Worm (Caenorhabditis elegans) whole organism, L2 larva: ENCODE results near the gene emg-1.

Source experiments
- R02D3.7 ChIP-seq: fragments of 150-350 bp; optimal IDR thresholded peaks from 2 replicates; lab custom pipeline; 2014; ENCODE audit warnings: missing biosample characterization, missing genetic modification characterization
- aly-2 ChIP-seq: fragments of 150-350 bp; optimal IDR thresholded peaks from 2 replicates; lab custom pipeline; 2014; ENCODE audit warnings: missing biosample characterization, missing genetic modification characterization
- ama-1 ChIP-seq: fragments of 150-350 bp; optimal IDR thresholded peaks from 2 replicates; lab custom pipeline; 2018; ENCODE audit warnings: inconsistent platforms
- ceh-82 ChIP-seq: fragments of 150-350 bp; optimal IDR thresholded peaks from 2 replicates; lab custom pipeline; 2014; ENCODE audit warnings: missing biosample characterization, missing genetic modification characterization
- crh-2 ChIP-seq: sonication (generic microtip); optimal IDR thresholded peaks from 2 replicates; lab custom pipeline; 2017; ENCODE audit warnings: missing biosample characterization, missing genetic modification characterization
- dmd-4 ChIP-seq: sonication (generic microtip); optimal IDR thresholded peaks from 2 replicates; lab custom pipeline; 2017; ENCODE audit warnings: missing biosample characterization, missing genetic modification characterization
- egl-27 ChIP-seq: sonication (generic microtip); optimal IDR thresholded peaks from 3 replicates; lab custom pipeline; 2017; ENCODE audit warnings: missing biosample characterization, missing genetic modification reagents, missing genetic modification characterization
- elt-1 ChIP-seq: fragments of 150-350 bp; optimal IDR thresholded peaks from 2 replicates; lab custom pipeline; 2014; ENCODE audit warnings: missing biosample characterization, missing genetic modification characterization
- lsy-2 ChIP-seq, 2 experiments: fragments of 150-350 bp in 1 of 2; sonication (generic microtip) in 1 of 2; optimal IDR thresholded peaks; 2 replicates each; lab custom pipeline; 2014 to 2017; ENCODE audit warnings: missing biosample characterization in 2 of 2, missing genetic modification characterization in 2 of 2
- nhr-11 ChIP-seq: fragments of 150-350 bp; optimal IDR thresholded peaks from 2 replicates; lab custom pipeline; 2014; ENCODE audit warnings: missing biosample characterization, missing genetic modification characterization
- nhr-77 ChIP-seq: fragments of 150-350 bp; optimal IDR thresholded peaks from 2 replicates; lab custom pipeline; 2014; ENCODE audit warnings: missing biosample characterization, missing genetic modification characterization
- peb-1 ChIP-seq: fragments of 150-350 bp; optimal IDR thresholded peaks from 2 replicates; lab custom pipeline; 2014; ENCODE audit warnings: missing biosample characterization, missing genetic modification characterization
- zag-1 ChIP-seq: fragments of 150-350 bp; optimal IDR thresholded peaks from 2 replicates; lab custom pipeline; 2014; ENCODE audit warnings: missing biosample characterization, missing genetic modification characterization
- ztf-4 ChIP-seq: fragments of 150-350 bp; optimal IDR thresholded peaks from 2 replicates; lab custom pipeline; 2014; ENCODE audit warnings: missing biosample characterization, missing genetic modification characterization

DNA sequence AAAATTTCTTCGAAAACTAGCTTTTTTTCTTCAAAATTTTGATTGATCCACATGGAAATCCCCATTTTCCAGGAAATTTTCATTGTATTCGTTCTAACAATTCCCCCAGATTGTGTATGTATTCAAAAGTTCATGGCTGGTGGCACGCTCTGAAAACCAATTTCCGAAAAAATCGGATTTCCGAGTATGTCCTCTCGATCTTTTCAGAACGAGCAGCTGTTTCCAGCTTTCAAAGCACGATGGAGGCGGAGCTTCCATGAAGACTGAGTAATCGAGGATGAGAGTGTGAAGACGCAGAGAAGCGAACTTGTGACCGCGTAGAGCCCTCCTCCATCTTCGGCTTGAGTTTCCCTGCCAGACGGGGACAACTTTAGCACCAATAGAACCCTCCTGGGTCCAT is 45.0 kb upstream of the emg-1 start:
- no peak for TF ChIP-seq R02D3.7
- no peak for TF ChIP-seq ztf-4 (tag; lab: Kevin White, UChicago)
- no peak for TF ChIP-seq nhr-77 (tag; lab: Kevin White, UChicago)
- TF ChIP-seq elt-1 (tag; lab: Kevin White, UChicago), result no peak
- TF ChIP-seq lsy-2 (tag; optimal IDR thresholded peaks at IDR 0.05; lab: Kevin White, UChicago), result peak in 1 of 2 experiments; percentile 23
- TF ChIP-seq dmd-4, result no peak
- no peak for TF ChIP-seq aly-2 (tag; lab: Kevin White, UChicago)
- TF ChIP-seq egl-27 (tag; lab: Kevin White, UChicago), result no peak
- no peak for TF ChIP-seq ama-1 (lab: Kevin White, UChicago)
- no peak for TF ChIP-seq nhr-11 (tag; lab: Kevin White, UChicago)
- no peak for TF ChIP-seq zag-1 (tag; lab: Kevin White, UChicago)
- no peak for TF ChIP-seq ceh-82
- TF ChIP-seq peb-1, result no peak
- TF ChIP-seq crh-2 (tag; lab: Kevin White, UChicago), result no peak
